Worm (Caenorhabditis elegans): ENCODE results near the gene cec-7.

DNA sequence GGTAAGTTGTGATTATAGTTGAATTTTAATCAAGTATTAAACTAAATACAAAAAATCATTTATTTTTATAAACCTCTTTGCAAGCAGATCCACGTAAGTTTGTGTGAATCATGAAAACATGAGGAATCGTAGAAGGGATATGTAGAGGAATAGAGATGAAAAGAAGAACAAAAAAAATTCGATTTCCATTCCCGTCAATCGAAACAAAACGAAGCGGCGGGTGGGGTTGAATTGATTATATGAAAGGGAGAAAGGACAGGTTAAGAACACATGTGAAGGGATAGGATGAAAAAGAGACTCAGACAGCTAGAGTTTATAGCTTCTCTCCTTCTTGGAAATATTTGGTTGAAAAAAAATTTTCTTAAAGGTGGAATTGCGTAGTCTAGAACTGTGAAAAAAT is 17.3 kb downstream of the cec-7 start:
- TF ChIP-seq unc-62 (GFP tag; optimal IDR thresholded peaks at IDR 0.05) (no peak), sma-9 (GFP tag; optimal IDR thresholded peaks at IDR 0.05) (peak; percentile 24), sma-9 (tag; optimal IDR thresholded peaks at IDR 0.05) (no peak), ZK546.5 (tag; optimal IDR thresholded peaks at IDR 0.05) (no peak), ztf-11 (tag; optimal IDR thresholded peaks at IDR 0.05) (no peak)

Data from whole organism, L2 larva.